Worm (Caenorhabditis elegans) whole organism, L3 larva: Measurements from ENCODE around the gene vps-33.1.

Source experiments
- R02D3.7 ChIP-seq: fragments of 150-350 bp; optimal IDR thresholded peaks from 2 replicates; lab custom pipeline; 2014; ENCODE audit warnings: missing biosample characterization, missing genetic modification characterization
- ZK546.5 ChIP-seq: sonication (generic microtip); optimal IDR thresholded peaks from 2 replicates; lab custom pipeline; 2017; ENCODE audit warnings: missing biosample characterization, missing genetic modification characterization
- aly-2 ChIP-seq: fragments of 150-350 bp; optimal IDR thresholded peaks from 2 replicates; lab custom pipeline; 2014; ENCODE audit warnings: missing biosample characterization, missing genetic modification characterization
- ceh-28 ChIP-seq: fragments of 150-350 bp; optimal IDR thresholded peaks from 2 replicates; lab custom pipeline; 2014; ENCODE audit warnings: missing biosample characterization, missing genetic modification reagents, missing genetic modification characterization
- ceh-9 ChIP-seq: sonication (generic microtip); optimal IDR thresholded peaks from 2 replicates; lab custom pipeline; 2018; ENCODE audit warnings: missing biosample characterization, missing genetic modification characterization
- egl-5 ChIP-seq: fragments of 150-350 bp; optimal IDR thresholded peaks from 2 replicates; lab custom pipeline; 2017; ENCODE audit warnings: missing biosample characterization, missing genetic modification reagents, missing genetic modification characterization, inconsistent platforms
- elt-1 ChIP-seq: fragments of 150-350 bp; optimal IDR thresholded peaks from 2 replicates; lab custom pipeline; 2014; ENCODE audit warnings: missing biosample characterization, missing genetic modification characterization
- elt-2 ChIP-seq: sonication (generic microtip); optimal IDR thresholded peaks from 2 replicates; lab custom pipeline; 2016; ENCODE audit warnings: missing genetic modification reagents, mild to moderate bottlenecking, missing genetic modification characterization, missing compliant biosample characterization
- eor-1 ChIP-seq, 2 experiments: fragments of 150-350 bp; optimal IDR thresholded peaks; 2 replicates each; lab custom pipeline; 2014 to 2018; ENCODE audit warnings: missing biosample characterization in 2 of 2, missing genetic modification characterization in 2 of 2
- fkh-10 ChIP-seq: sonication (generic microtip); optimal IDR thresholded peaks from 2 replicates; lab custom pipeline; 2017; ENCODE audit warnings: missing biosample characterization, missing genetic modification reagents, missing genetic modification characterization
- fos-1 ChIP-seq: fragments of 150-350 bp; optimal IDR thresholded peaks from 2 replicates; lab custom pipeline; 2014; ENCODE audit warnings: missing biosample characterization, missing genetic modification characterization
- hmg-11 ChIP-seq: sonication (generic microtip); optimal IDR thresholded peaks from 2 replicates; lab custom pipeline; 2016; ENCODE audit warnings: missing genetic modification characterization, missing compliant biosample characterization
- jun-1 ChIP-seq: fragments of 150-350 bp; optimal IDR thresholded peaks from 2 replicates; lab custom pipeline; 2014; ENCODE audit warnings: missing biosample characterization, missing genetic modification reagents, missing genetic modification characterization
- lin-15B ChIP-seq: fragments of 150-350 bp; optimal IDR thresholded peaks from 2 replicates; lab custom pipeline; 2014; ENCODE audit warnings: missing biosample characterization, missing genetic modification characterization
- lin-39 ChIP-seq: fragments of 150-350 bp; optimal IDR thresholded peaks from 2 replicates; lab custom pipeline; 2018; ENCODE audit warnings: missing biosample characterization, missing genetic modification reagents, missing genetic modification characterization
- lsy-12 ChIP-seq: sonication (generic microtip); optimal IDR thresholded peaks from 2 replicates; lab custom pipeline; 2016; ENCODE audit warnings: mild to moderate bottlenecking, missing genetic modification characterization, missing compliant biosample characterization
- mdl-1 ChIP-seq: fragments of 150-350 bp; optimal IDR thresholded peaks from 2 replicates; lab custom pipeline; 2014; ENCODE audit warnings: missing biosample characterization, missing genetic modification characterization
- mml-1 ChIP-seq: fragments of 150-350 bp; sonication (generic microtip); optimal IDR thresholded peaks from 3 replicates; lab custom pipeline; 2014; ENCODE audit warnings: missing biosample characterization, missing genetic modification characterization
- nfya-1 ChIP-seq: sonication (generic microtip); optimal IDR thresholded peaks from 2 replicates; lab custom pipeline; 2017; ENCODE audit warnings: missing genetic modification characterization, mild to moderate bottlenecking, missing compliant biosample characterization, antibody characterized with exemption, moderate library complexity; ENCODE audit not compliant: insufficient read depth
- nhr-11 ChIP-seq: fragments of 150-350 bp; optimal IDR thresholded peaks from 2 replicates; lab custom pipeline; 2014; ENCODE audit warnings: missing biosample characterization, missing genetic modification characterization
- nhr-12 ChIP-seq: fragments of 150-350 bp; optimal IDR thresholded peaks from 2 replicates; lab custom pipeline; 2014; ENCODE audit warnings: missing biosample characterization, missing genetic modification characterization
- nhr-25 ChIP-seq: sonication (generic microtip); optimal IDR thresholded peaks from 2 replicates; lab custom pipeline; 2017; ENCODE audit warnings: missing biosample characterization, missing genetic modification characterization
- nhr-28 ChIP-seq: fragments of 150-350 bp; optimal IDR thresholded peaks from 2 replicates; lab custom pipeline; 2014; ENCODE audit warnings: missing biosample characterization, missing genetic modification characterization
- nhr-43 ChIP-seq: sonication (generic microtip); optimal IDR thresholded peaks from 2 replicates; lab custom pipeline; 2016; ENCODE audit warnings: mild to moderate bottlenecking, missing genetic modification characterization, missing compliant biosample characterization; ENCODE audit not compliant: poor library complexity, severe bottlenecking
- nhr-67 ChIP-seq: fragments of 150-350 bp; optimal IDR thresholded peaks from 2 replicates; lab custom pipeline; 2014; ENCODE audit warnings: missing biosample characterization, missing genetic modification characterization
- nhr-76 ChIP-seq: fragments of 150-350 bp; sonication (generic microtip); optimal IDR thresholded peaks from 5 replicates; lab custom pipeline; 2014; ENCODE audit warnings: missing biosample characterization, missing genetic modification characterization
- pha-4 ChIP-seq: fragments of 150-350 bp; optimal IDR thresholded peaks from 2 replicates; lab custom pipeline; 2014; ENCODE audit warnings: missing biosample characterization, missing genetic modification reagents, missing genetic modification characterization
- pqm-1 ChIP-seq: fragments of 150-350 bp; optimal IDR thresholded peaks from 2 replicates; lab custom pipeline; 2017; ENCODE audit warnings: missing biosample characterization, missing genetic modification characterization, inconsistent platforms
- sea-2 ChIP-seq: fragments of 150-350 bp; sonication (generic microtip); optimal IDR thresholded peaks from 4 replicates; lab custom pipeline; 2014; ENCODE audit warnings: missing biosample characterization, missing genetic modification reagents, missing genetic modification characterization
- skn-1 ChIP-seq: fragments of 150-350 bp; optimal IDR thresholded peaks from 2 replicates; lab custom pipeline; 2014; ENCODE audit warnings: missing biosample characterization, missing genetic modification characterization
- snpc-4 ChIP-seq: fragments of 150-350 bp; optimal IDR thresholded peaks from 2 replicates; lab custom pipeline; 2014; ENCODE audit warnings: missing biosample characterization, missing genetic modification characterization
- tbx-2 ChIP-seq: sonication (generic microtip); optimal IDR thresholded peaks from 2 replicates; lab custom pipeline; 2016; ENCODE audit warnings: mild to moderate bottlenecking, missing genetic modification characterization, missing compliant biosample characterization
- zag-1 ChIP-seq: fragments of 150-350 bp; optimal IDR thresholded peaks from 2 replicates; lab custom pipeline; 2014; ENCODE audit warnings: missing biosample characterization, missing genetic modification characterization
- ztf-11 ChIP-seq: fragments of 150-350 bp; optimal IDR thresholded peaks from 2 replicates; lab custom pipeline; 2014; ENCODE audit warnings: missing biosample characterization, missing genetic modification characterization
- ztf-4 ChIP-seq: fragments of 150-350 bp; optimal IDR thresholded peaks from 2 replicates; lab custom pipeline; 2014; ENCODE audit warnings: missing biosample characterization, missing genetic modification characterization

vps-33.1 gene

DNA sequence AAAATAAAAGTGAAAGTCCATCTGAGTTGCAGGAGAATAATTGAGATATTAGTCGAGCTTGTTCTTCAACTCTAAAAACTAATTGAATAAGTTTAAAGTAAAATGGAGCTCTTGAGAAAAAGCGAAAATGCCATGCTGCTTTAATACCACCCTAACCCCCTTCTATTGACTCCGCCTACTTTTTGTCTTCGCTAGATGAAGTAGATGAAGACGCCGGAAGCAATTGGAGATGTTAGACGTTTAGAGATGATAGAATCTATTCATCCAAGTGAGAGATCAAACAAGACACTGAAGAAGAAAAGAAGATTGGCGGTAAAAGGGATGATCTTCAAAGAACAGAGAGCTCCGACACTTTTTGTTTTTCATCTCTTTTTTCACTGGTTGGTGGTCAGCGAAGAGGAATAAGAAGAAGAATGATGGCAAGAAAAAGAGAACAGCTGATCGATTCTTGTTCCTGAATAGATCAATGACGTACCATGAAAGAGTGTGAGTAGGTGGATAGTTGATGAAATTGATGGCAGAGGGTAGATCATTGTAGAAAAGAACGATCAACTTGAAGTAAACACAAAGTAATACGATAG lies 46.2 kb upstream of the vps-33.1 start:
- peak; percentile 49 for TF ChIP-seq nhr-43 (tag; lab: Kevin White, UChicago)
- no peak for TF ChIP-seq lin-15B (tag; lab: Kevin White, UChicago)
- TF ChIP-seq lin-39 = peak; percentile 24
- peak; percentile 2 for TF ChIP-seq nhr-25

DNA sequence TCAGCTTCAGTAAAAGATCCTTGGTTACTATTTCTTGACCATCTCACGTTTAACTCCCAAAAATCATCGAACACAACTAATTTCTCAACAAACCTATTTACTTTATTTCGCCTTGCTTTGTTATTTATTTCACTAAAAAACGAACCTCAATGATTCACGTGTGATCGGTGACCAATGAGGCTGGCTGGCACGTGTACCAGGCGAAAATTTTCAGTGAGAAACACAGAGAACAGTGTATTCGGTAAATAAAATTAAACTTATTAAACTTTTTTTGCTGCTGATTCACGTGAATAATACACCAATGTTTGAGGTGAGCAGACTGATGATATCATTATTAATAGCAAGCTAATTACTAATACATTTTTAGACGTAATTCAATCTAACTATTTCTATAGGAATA lies 45.3 kb upstream of the vps-33.1 start:
- TF ChIP-seq mml-1 (tag; lab: Kevin White, UChicago) (peak; percentile 71), elt-1 (tag; lab: Kevin White, UChicago) (no peak), nhr-76 (tag; lab: Kevin White, UChicago) (no peak), nhr-12 (tag; lab: Kevin White, UChicago) (no peak), fkh-10 (GFP tag; lab: Kevin White, UChicago) (no peak), nfya-1 (tag; lab: Kevin White, UChicago) (peak; percentile 5), lsy-12 (no peak), nhr-28 (tag; lab: Kevin White, UChicago) (no peak), ceh-28 (tag; lab: Kevin White, UChicago) (no peak), nhr-11 (tag; lab: Kevin White, UChicago) (no peak), sea-2 (GFP tag; lab: Kevin White, UChicago) (no peak), nhr-25 (peak; percentile 7), nhr-67 (tag; lab: Kevin White, UChicago) (no peak), snpc-4 (tag; lab: Kevin White, UChicago) (no peak)

- TF ChIP-seq hmg-11 (no peak), sea-2 (GFP tag; lab: Kevin White, UChicago) (no peak), ztf-11 (tag; lab: Kevin White, UChicago) (no peak), nfya-1 (tag; lab: Kevin White, UChicago) (no peak), nhr-76 (tag; lab: Kevin White, UChicago) (no peak), lsy-12 (no peak), R02D3.7 (tag; lab: Kevin White, UChicago) (no peak), aly-2 (tag; lab: Kevin White, UChicago) (no peak)
Observed at ce11 chrIII:8656055-8656454, 44.7 kb upstream of the vps-33.1 start.

- TF ChIP-seq tbx-2 (no peak), egl-5 (tag; lab: Kevin White, UChicago) (no peak), fkh-10 (GFP tag; lab: Kevin White, UChicago) (no peak), eor-1 (tag; optimal IDR thresholded peaks at IDR 0.05; lab: Kevin White, UChicago) (no peak), mdl-1 (no peak), zag-1 (tag; lab: Kevin White, UChicago) (no peak), nhr-28 (tag; lab: Kevin White, UChicago) (no peak), pqm-1 (peak; percentile 99), skn-1 (peak; percentile 48), mml-1 (tag; lab: Kevin White, UChicago) (no peak), nhr-43 (tag; lab: Kevin White, UChicago) (no peak), elt-2 (tag; lab: Kevin White, UChicago) (peak; percentile 98), ceh-9 (no peak), nhr-67 (tag; lab: Kevin White, UChicago) (no peak), jun-1 (tag; lab: Kevin White, UChicago) (peak; percentile 75), sea-2 (GFP tag; lab: Kevin White, UChicago) (no peak), nhr-12 (tag; lab: Kevin White, UChicago) (no peak), ztf-4 (tag; lab: Kevin White, UChicago) (no peak), ZK546.5 (tag; lab: Kevin White, UChicago) (no peak), pha-4 (peak; percentile 70), fos-1 (no peak)
- TF ChIP-seq, all 47 proteins: peak for 5
Observed at ce11 chrIII:8656957-8657356, 43.8 kb upstream of the vps-33.1 start.
